Worm (Caenorhabditis elegans): Measurements from ENCODE around the gene zmp-6.

DNA sequence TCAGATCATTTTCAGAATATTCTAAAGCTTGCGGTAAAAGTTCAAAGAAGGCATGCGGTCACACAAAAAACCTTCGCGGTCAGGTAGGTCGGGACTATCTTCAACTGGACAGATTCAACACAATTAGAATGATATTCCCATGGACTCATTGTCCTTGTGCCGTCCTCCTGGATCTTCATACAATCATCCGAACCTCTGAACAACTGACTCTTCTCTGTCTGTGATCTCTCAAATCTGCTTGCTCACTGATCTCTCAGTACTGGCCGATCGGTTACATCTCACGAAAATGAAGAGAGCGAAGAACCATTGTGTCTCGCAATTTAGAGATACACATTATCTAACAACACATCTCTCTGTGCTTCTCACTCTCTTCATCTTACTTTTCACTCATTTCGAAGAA lies 32.1 kb downstream of the zmp-6 start:
- no peak for TF ChIP-seq ztf-18 (tag; optimal IDR thresholded peaks at IDR 0.05)
- TF ChIP-seq pha-4 (tag; optimal IDR thresholded peaks at IDR 0.05), result no peak
- TF ChIP-seq him-1 (tag; optimal IDR thresholded peaks at IDR 0.05), result no peak
- TF ChIP-seq dpff-1 (tag; optimal IDR thresholded peaks at IDR 0.05), result no peak
- no peak for TF ChIP-seq attf-3 (GFP tag; conservative IDR thresholded peaks at IDR 0.05)
- TF ChIP-seq D2030.7 (GFP tag; IDR thresholded peaks at IDR 0.05), result no peak
- no peak for TF ChIP-seq aptf-3 (GFP tag; IDR thresholded peaks at IDR 0.05)
- no peak for TF ChIP-seq snpc-4 (GFP tag; optimal IDR thresholded peaks at IDR 0.05)
- TF ChIP-seq snpc-4 (tag; optimal IDR thresholded peaks at IDR 0.05), result no peak
- TF ChIP-seq egl-18 (GFP tag; IDR thresholded peaks at IDR 0.05), result no peak
- no peak for TF ChIP-seq somi-1 (GFP tag; optimal IDR thresholded peaks at IDR 0.05)
- no peak for TF ChIP-seq hsf-1 (GFP tag; IDR thresholded peaks at IDR 0.05)
